Worm (Caenorhabditis elegans) whole organism, L4 larva: ENCODE measurements around the gene mct-6.

Experiments
- ceh-28 ChIP-seq: fragments of 150-350 bp; optimal IDR thresholded peaks from 2 replicates; lab custom pipeline; 2014; ENCODE audit warnings: missing biosample characterization, missing genetic modification reagents, missing genetic modification characterization
- egl-27 ChIP-seq: sonication (generic microtip); optimal IDR thresholded peaks from 3 replicates; lab custom pipeline; 2017; ENCODE audit warnings: missing biosample characterization, missing genetic modification reagents, missing genetic modification characterization
- lin-15B ChIP-seq: fragments of 150-350 bp; sonication (generic microtip); optimal IDR thresholded peaks from 3 replicates; lab custom pipeline; 2014; ENCODE audit warnings: missing biosample characterization, missing genetic modification characterization
- nhr-76 ChIP-seq: fragments of 150-350 bp; optimal IDR thresholded peaks from 2 replicates; lab custom pipeline; 2014; ENCODE audit warnings: missing biosample characterization, missing genetic modification characterization
- nhr-77 ChIP-seq: fragments of 150-350 bp; optimal IDR thresholded peaks from 2 replicates; lab custom pipeline; 2014; ENCODE audit warnings: missing biosample characterization, missing genetic modification characterization
- unc-130 ChIP-seq: sonication (generic microtip); optimal IDR thresholded peaks from 2 replicates; lab custom pipeline; 2016; ENCODE audit warnings: missing genetic modification reagents, missing genetic modification characterization, missing compliant biosample characterization
- ztf-11 ChIP-seq: fragments of 150-350 bp; optimal IDR thresholded peaks from 2 replicates; lab custom pipeline; 2014; ENCODE audit warnings: missing biosample characterization, missing genetic modification characterization
- ztf-7 ChIP-seq: fragments of 150-350 bp; optimal IDR thresholded peaks from 2 replicates; lab custom pipeline; 2014; ENCODE audit warnings: missing biosample characterization, missing genetic modification characterization

ce11 chrX:16793470-16793869 lies 23.2 kb upstream of the mct-6 start:
- TF ChIP-seq unc-130: no peak
- TF ChIP-seq ztf-7 (tag; lab: Kevin White, UChicago): no peak
- no peak for TF ChIP-seq ztf-11 (tag; lab: Kevin White, UChicago)
- TF ChIP-seq egl-27 (tag; lab: Kevin White, UChicago): no peak
- no peak for TF ChIP-seq nhr-76 (tag; lab: Kevin White, UChicago)
- no peak for TF ChIP-seq ceh-28 (tag; lab: Kevin White, UChicago)
- no peak for TF ChIP-seq nhr-77 (tag; lab: Kevin White, UChicago)
- TF ChIP-seq lin-15B: no peak
